Worm (Caenorhabditis elegans) whole organism, L4 larva: ENCODE results near the gene eif-3.G.

Experiments
- lin-1 ChIP-seq: fragments of 200-800 bp; sonication (Bioruptor generic); IDR thresholded peaks from 2 replicates; pipeline ENCODE4 v1.3.6; 2022; ENCODE audit warnings: missing genetic modification reagents, missing genetic modification characterization, missing compliant biosample characterization
- lsy-2 ChIP-seq, 2 experiments: fragments of 150-350 bp in 1 of 2; sonication (generic microtip) in 1 of 2; optimal IDR thresholded peaks; 2 replicates each; lab custom pipeline; 2014 to 2017; ENCODE audit warnings: missing biosample characterization in 2 of 2, missing genetic modification characterization in 2 of 2
- unc-39 ChIP-seq: sonication (generic microtip); optimal IDR thresholded peaks from 2 replicates; lab custom pipeline; 2017; ENCODE audit warnings: missing biosample characterization, missing genetic modification characterization
- zag-1 ChIP-seq: fragments of 150-350 bp; optimal IDR thresholded peaks from 2 replicates; lab custom pipeline; 2014; ENCODE audit warnings: missing biosample characterization, missing genetic modification characterization

ce11 chrII:8475306-8475822, 32.8 kb downstream of the eif-3.G start, which contains the start of the genes M05D6.1 and M05D6.3:
- TF ChIP-seq unc-39, result no peak
- no peak for TF ChIP-seq lsy-2 (tag; optimal IDR thresholded peaks at IDR 0.05; lab: Kevin White, UChicago)
- no peak for TF ChIP-seq zag-1 (tag; lab: Kevin White, UChicago)
- no peak for TF ChIP-seq lin-1 (GFP tag; lab: Robert Waterston, UW)
